Worm (Caenorhabditis elegans): ENCODE results near the gene F55B11.7.

The F55B11.7 gene

ce11 chrIV:14395531-14395930 lies 26.3 kb downstream of the F55B11.7 start:
- no peak for TF ChIP-seq elt-2 (tag; optimal IDR thresholded peaks at IDR 0.05)
- no peak for TF ChIP-seq egl-27 (tag; optimal IDR thresholded peaks at IDR 0.05)
- no peak for TF ChIP-seq nhr-77 (tag; optimal IDR thresholded peaks at IDR 0.05)
- no peak for TF ChIP-seq tbx-2 (tag; optimal IDR thresholded peaks at IDR 0.05)
- no peak for TF ChIP-seq sea-2 (GFP tag; optimal IDR thresholded peaks at IDR 0.05)
- no peak for TF ChIP-seq nhr-76 (tag; optimal IDR thresholded peaks at IDR 0.05)
- no peak for TF ChIP-seq daf-12 (tag; optimal IDR thresholded peaks at IDR 0.05)
- no peak for TF ChIP-seq fkh-2 (tag; optimal IDR thresholded peaks at IDR 0.05)
- no peak for TF ChIP-seq fkh-10 (GFP tag; optimal IDR thresholded peaks at IDR 0.05)
- TF ChIP-seq nhr-67 (tag; optimal IDR thresholded peaks at IDR 0.05), result no peak
- no peak for TF ChIP-seq ceh-28 (tag; optimal IDR thresholded peaks at IDR 0.05)
- no peak for TF ChIP-seq ceh-16 (tag; optimal IDR thresholded peaks at IDR 0.05)
- no peak for TF ChIP-seq elt-3 (tag; optimal IDR thresholded peaks at IDR 0.05)
- TF ChIP-seq mml-1 (tag; optimal IDR thresholded peaks at IDR 0.05), result no peak
- TF ChIP-seq nhr-11 (tag; optimal IDR thresholded peaks at IDR 0.05), result no peak
- no peak for TF ChIP-seq pha-4 (tag; optimal IDR thresholded peaks at IDR 0.05)

ce11 chrIV:14394812-14395211 lies 27.0 kb downstream of the F55B11.7 start:
- TF ChIP-seq pqm-1 (tag; optimal IDR thresholded peaks at IDR 0.05) (no peak), nhr-28 (tag; optimal IDR thresholded peaks at IDR 0.05) (no peak), unc-39 (tag; optimal IDR thresholded peaks at IDR 0.05) (no peak), ceh-9 (tag; optimal IDR thresholded peaks at IDR 0.05) (no peak), egl-27 (tag; optimal IDR thresholded peaks at IDR 0.05) (no peak), fos-1 (tag; optimal IDR thresholded peaks at IDR 0.05) (no peak), hmg-11 (tag; optimal IDR thresholded peaks at IDR 0.05) (no peak), snpc-4 (tag; optimal IDR thresholded peaks at IDR 0.05) (no peak), nhr-23 (tag; optimal IDR thresholded peaks at IDR 0.05) (no peak), nhr-25 (tag; optimal IDR thresholded peaks at IDR 0.05) (no peak), unc-62 (GFP tag; optimal IDR thresholded peaks at IDR 0.05) (no peak)

ce11 chrIV:14393838-14394237 lies 28.0 kb downstream of the F55B11.7 start, which contains the start of gene clc-8:
TSS of gene clc-8 (plus strand) at chrIV:14394138.
- no peak for TF ChIP-seq ztf-4 (tag; optimal IDR thresholded peaks at IDR 0.05)

ce11 chrIV:14391746-14392145 lies 30.1 kb downstream of the F55B11.7 start:
- TF ChIP-seq nhr-23 (tag; optimal IDR thresholded peaks at IDR 0.05) (peak; percentile 70), ceh-16 (tag; optimal IDR thresholded peaks at IDR 0.05) (no peak), R02D3.7 (tag; optimal IDR thresholded peaks at IDR 0.05) (no peak), nhr-25 (tag; optimal IDR thresholded peaks at IDR 0.05) (peak; percentile 86), ztf-4 (tag; optimal IDR thresholded peaks at IDR 0.05) (no peak), fkh-10 (GFP tag; optimal IDR thresholded peaks at IDR 0.05) (no peak), ceh-28 (tag; optimal IDR thresholded peaks at IDR 0.05) (peak; percentile 12), unc-39 (tag; optimal IDR thresholded peaks at IDR 0.05) (no peak)

ce11 chrIV:14391268-14391667 lies 30.6 kb downstream of the F55B11.7 start:
- TF ChIP-seq nhr-23 (tag; optimal IDR thresholded peaks at IDR 0.05) (no peak), nhr-11 (tag; optimal IDR thresholded peaks at IDR 0.05) (no peak), ceh-16 (tag; optimal IDR thresholded peaks at IDR 0.05) (no peak), ama-1 (optimal IDR thresholded peaks at IDR 0.05) (no peak), nhr-237 (tag; optimal IDR thresholded peaks at IDR 0.05) (no peak), sea-2 (GFP tag; optimal IDR thresholded peaks at IDR 0.05) (no peak), mdl-1 (tag; optimal IDR thresholded peaks at IDR 0.05) (no peak), pha-4 (tag; optimal IDR thresholded peaks at IDR 0.05) (no peak), daf-12 (tag; optimal IDR thresholded peaks at IDR 0.05) (no peak), elt-3 (tag; optimal IDR thresholded peaks at IDR 0.05) (no peak), fkh-2 (tag; optimal IDR thresholded peaks at IDR 0.05) (no peak), ztf-11 (tag; optimal IDR thresholded peaks at IDR 0.05) (no peak), lin-39 (tag; optimal IDR thresholded peaks at IDR 0.05) (no peak)

- TF ChIP-seq R02D3.7 (tag; optimal IDR thresholded peaks at IDR 0.05), result no peak
- TF ChIP-seq nhr-23 (tag; optimal IDR thresholded peaks at IDR 0.05), result peak; percentile 58
- TF ChIP-seq ceh-82 (tag; optimal IDR thresholded peaks at IDR 0.05), result no peak
- TF ChIP-seq eor-1 (tag; optimal IDR thresholded peaks at IDR 0.05), result no peak
- peak; percentile 5 for TF ChIP-seq elt-1 (tag; optimal IDR thresholded peaks at IDR 0.05)
- peak; percentile 37 for TF ChIP-seq nhr-25 (tag; optimal IDR thresholded peaks at IDR 0.05)
- no peak for TF ChIP-seq nhr-12 (tag; optimal IDR thresholded peaks at IDR 0.05)
- TF ChIP-seq daf-12 (tag; optimal IDR thresholded peaks at IDR 0.05), result no peak
- TF ChIP-seq nhr-237 (tag; optimal IDR thresholded peaks at IDR 0.05), result no peak
- TF ChIP-seq pqm-1 (tag; optimal IDR thresholded peaks at IDR 0.05), result no peak
- TF ChIP-seq egl-5 (tag; optimal IDR thresholded peaks at IDR 0.05), result no peak
Measured at ce11 chrIV:14390023-14390614, 31.7 kb downstream of the F55B11.7 start.

Measured in whole organism, L3 larva.